Fruit fly (Drosophila melanogaster) whole organism, prepupa: ENCODE data around the gene pinta.

Experiments used
- CG10669 ChIP-seq: fragments of 200-800 bp; sonication (Bioruptor generic); optimal IDR thresholded peaks from 3 replicates; lab custom pipeline; 2018; ENCODE audit warnings: missing biosample characterization, mild to moderate bottlenecking, missing genetic modification characterization, moderate library complexity
- CG11294 ChIP-seq: fragments of 200-800 bp; sonication (Bioruptor generic); IDR thresholded peaks from 2 replicates; pipeline ENCODE4 v1.3.6; 2022; ENCODE audit warnings: missing biosample characterization, missing genetic modification characterization
- CG11762 ChIP-seq: fragments of 200-800 bp; sonication (Bioruptor generic); optimal IDR thresholded peaks from 3 replicates; lab custom pipeline; 2016; ENCODE audit warnings: missing biosample characterization, missing genetic modification characterization; ENCODE audit not compliant: insufficient read depth
- CG11902 ChIP-seq: fragments of 200-800 bp; sonication (Bioruptor generic); optimal IDR thresholded peaks from 3 replicates; lab custom pipeline; 2016; ENCODE audit warnings: missing biosample characterization, missing genetic modification characterization
- CG15336 ChIP-seq: fragments of 200-800 bp; sonication (Bioruptor generic); IDR thresholded peaks from 2 replicates; pipeline ENCODE4 v1.3.6; 2022; ENCODE audit warnings: missing biosample characterization, missing genetic modification characterization
- CG1621 ChIP-seq: fragments of 200-800 bp; sonication (Bioruptor generic); optimal IDR thresholded peaks from 3 replicates; lab custom pipeline; 2018; ENCODE audit warnings: missing biosample characterization, mild to moderate bottlenecking, missing genetic modification characterization
- CG16779 ChIP-seq: fragments of 200-800 bp; sonication (Bioruptor generic); optimal IDR thresholded peaks from 3 replicates; lab custom pipeline; 2017; ENCODE audit warnings: missing biosample characterization, mild to moderate bottlenecking, missing genetic modification characterization
- CG3032 ChIP-seq: fragments of 200-800 bp; optimal IDR thresholded peaks from 2 replicates; lab custom pipeline; 2019; ENCODE audit warnings: missing biosample characterization, mild to moderate bottlenecking, missing genetic modification characterization, moderate library complexity
- CG31627 ChIP-seq: fragments of 200-800 bp; sonication (Bioruptor generic); optimal IDR thresholded peaks from 3 replicates; lab custom pipeline; 2016; ENCODE audit warnings: missing biosample characterization, missing genetic modification characterization
- CG32006 ChIP-seq: fragments of 200-800 bp; sonication (Bioruptor generic); optimal IDR thresholded peaks from 3 replicates; lab custom pipeline; 2017; ENCODE audit warnings: missing biosample characterization, mild to moderate bottlenecking, missing genetic modification characterization
- CG34406 ChIP-seq: fragments of 200-800 bp; sonication (Bioruptor generic); optimal IDR thresholded peaks from 3 replicates; lab custom pipeline; 2016; ENCODE audit warnings: missing biosample characterization, missing genetic modification characterization
- CG3919 ChIP-seq: fragments of 200-800 bp; sonication (Bioruptor generic); optimal IDR thresholded peaks from 3 replicates; lab custom pipeline; 2016; ENCODE audit warnings: missing biosample characterization, missing genetic modification characterization
- CG4318 ChIP-seq: fragments of 200-800 bp; sonication (Bioruptor generic); optimal IDR thresholded peaks from 3 replicates; lab custom pipeline; 2017; ENCODE audit warnings: missing biosample characterization, mild to moderate bottlenecking, missing genetic modification characterization
- CG6276 ChIP-seq: fragments of 200-800 bp; sonication (Bioruptor generic); optimal IDR thresholded peaks from 2 replicates; lab custom pipeline; 2017; ENCODE audit warnings: missing biosample characterization, mild to moderate bottlenecking, missing genetic modification characterization
- CG6792 ChIP-seq: fragments of 200-800 bp; sonication (Bioruptor generic); optimal IDR thresholded peaks from 3 replicates; lab custom pipeline; 2016; ENCODE audit warnings: missing biosample characterization, missing genetic modification characterization
- CG6854 ChIP-seq: fragments of 200-800 bp; sonication (Bioruptor generic); optimal IDR thresholded peaks from 2 replicates; lab custom pipeline; 2017; ENCODE audit warnings: missing biosample characterization, mild to moderate bottlenecking, missing genetic modification characterization
- CG7368 ChIP-seq: fragments of 200-800 bp; sonication (Bioruptor generic); optimal IDR thresholded peaks from 3 replicates; lab custom pipeline; 2016; ENCODE audit warnings: missing biosample characterization, missing genetic modification characterization
- CG8119 ChIP-seq: fragments of 200-800 bp; sonication (Bioruptor generic); IDR thresholded peaks from 3 replicates; pipeline ENCODE4 v1.3.6; 2022; ENCODE audit warnings: missing biosample characterization, missing genetic modification characterization
- CG8632 ChIP-seq: fragments of 200-800 bp; sonication (Bioruptor generic); optimal IDR thresholded peaks from 3 replicates; lab custom pipeline; 2016; ENCODE audit warnings: missing biosample characterization, missing genetic modification characterization
- CG9139 ChIP-seq: fragments of 200-800 bp; sonication (Bioruptor generic); optimal IDR thresholded peaks from 3 replicates; lab custom pipeline; 2017; ENCODE audit warnings: missing biosample characterization, mild to moderate bottlenecking, missing genetic modification characterization
- Eip75B ChIP-seq: fragments of 200-800 bp; sonication (Bioruptor generic); optimal IDR thresholded peaks from 3 replicates; lab custom pipeline; 2016; ENCODE audit warnings: missing biosample characterization, missing genetic modification characterization
- Eip93F ChIP-seq: fragments of 200-800 bp; sonication (Bioruptor generic); optimal IDR thresholded peaks from 2 replicates; lab custom pipeline; 2016; ENCODE audit warnings: missing biosample characterization, mild to moderate bottlenecking, missing genetic modification characterization
- Ets96B ChIP-seq: fragments of 200-800 bp; optimal IDR thresholded peaks from 2 replicates; lab custom pipeline; 2019; ENCODE audit warnings: missing biosample characterization, mild to moderate bottlenecking, missing genetic modification characterization, moderate library complexity
- Gug ChIP-seq: fragments of 200-800 bp; sonication (Bioruptor generic); IDR thresholded peaks from 2 replicates; pipeline ENCODE4 v1.3.6; 2022; ENCODE audit warnings: missing biosample characterization, missing genetic modification characterization
- Hr38 ChIP-seq: sonication (Bioruptor generic); optimal IDR thresholded peaks from 2 replicates; lab custom pipeline; 2016; ENCODE audit warnings: missing biosample characterization, missing genetic modification characterization
- Hr39 ChIP-seq: fragments of 200-800 bp; sonication (Bioruptor generic); optimal IDR thresholded peaks from 2 replicates; lab custom pipeline; 2016; ENCODE audit warnings: missing biosample characterization, missing genetic modification characterization
- Met ChIP-seq: fragments of 200-800 bp; sonication (Bioruptor generic); optimal IDR thresholded peaks from 3 replicates; lab custom pipeline; 2016; ENCODE audit warnings: missing biosample characterization, missing genetic modification characterization
- OdsH ChIP-seq: fragments of 200-800 bp; sonication (Bioruptor generic); optimal IDR thresholded peaks from 3 replicates; lab custom pipeline; 2016; ENCODE audit warnings: missing biosample characterization, missing genetic modification characterization
- Smox ChIP-seq: fragments of 200-800 bp; sonication (Bioruptor generic); optimal IDR thresholded peaks from 3 replicates; lab custom pipeline; 2016; ENCODE audit warnings: missing biosample characterization, missing genetic modification characterization
- Sox102F ChIP-seq: fragments of 200-800 bp; sonication (Bioruptor generic); optimal IDR thresholded peaks from 2 replicates; lab custom pipeline; 2016; ENCODE audit warnings: missing biosample characterization, mild to moderate bottlenecking, missing genetic modification characterization
- Sox14 ChIP-seq: fragments of 200-800 bp; sonication (Bioruptor generic); optimal IDR thresholded peaks from 3 replicates; lab custom pipeline; 2016; ENCODE audit warnings: missing biosample characterization, missing genetic modification characterization
- Sox15 ChIP-seq: fragments of 200-800 bp; sonication (Bioruptor generic); optimal IDR thresholded peaks from 3 replicates; lab custom pipeline; 2016; ENCODE audit warnings: missing biosample characterization, missing genetic modification characterization
- achi ChIP-seq: fragments of 200-800 bp; sonication (Bioruptor generic); optimal IDR thresholded peaks from 3 replicates; lab custom pipeline; 2016; ENCODE audit warnings: missing biosample characterization, missing genetic modification characterization
- acj6 ChIP-seq: fragments of 200-800 bp; sonication (Bioruptor generic); optimal IDR thresholded peaks from 3 replicates; lab custom pipeline; 2016; ENCODE audit warnings: missing biosample characterization, missing genetic modification characterization
- dac ChIP-seq: fragments of 200-800 bp; sonication (Bioruptor generic); optimal IDR thresholded peaks from 2 replicates; lab custom pipeline; 2017; ENCODE audit warnings: missing biosample characterization, mild to moderate bottlenecking, missing genetic modification characterization
- dsx ChIP-seq: fragments of 200-800 bp; optimal IDR thresholded peaks from 3 replicates; lab custom pipeline; 2019; ENCODE audit warnings: missing biosample characterization, mild to moderate bottlenecking, missing genetic modification characterization, moderate library complexity; ENCODE audit not compliant: poor library complexity, severe bottlenecking
- eg ChIP-seq: fragments of 200-800 bp; sonication (Bioruptor generic); IDR thresholded peaks from 3 replicates; pipeline ENCODE4 v1.3.6; 2022; ENCODE audit warnings: missing biosample characterization, missing genetic modification characterization
- esn ChIP-seq: fragments of 200-800 bp; sonication (Bioruptor generic); optimal IDR thresholded peaks from 2 replicates; lab custom pipeline; 2016; ENCODE audit warnings: missing biosample characterization, mild to moderate bottlenecking, missing genetic modification characterization, moderate library complexity
- fd85E ChIP-seq: fragments of 200-800 bp; sonication (Bioruptor generic); optimal IDR thresholded peaks from 3 replicates; lab custom pipeline; 2016; ENCODE audit warnings: missing biosample characterization, missing genetic modification characterization
- fkh ChIP-seq: fragments of 200-800 bp; sonication (Bioruptor generic); optimal IDR thresholded peaks from 3 replicates; lab custom pipeline; 2017; ENCODE audit warnings: missing biosample characterization, mild to moderate bottlenecking, missing genetic modification characterization, moderate library complexity
- net ChIP-seq: fragments of 200-800 bp; sonication (Bioruptor generic); optimal IDR thresholded peaks from 3 replicates; lab custom pipeline; 2016; ENCODE audit warnings: missing biosample characterization, missing genetic modification characterization
- pdm3 ChIP-seq: fragments of 200-800 bp; sonication (Bioruptor generic); optimal IDR thresholded peaks from 3 replicates; lab custom pipeline; 2016; ENCODE audit warnings: missing biosample characterization, missing genetic modification characterization
- salr ChIP-seq, 2 experiments: fragments of 200-800 bp; sonication (Bioruptor generic); optimal IDR thresholded peaks; 3 replicates each; lab custom pipeline; 2016 to 2018; ENCODE audit warnings: missing biosample characterization in 2 of 2, missing genetic modification characterization in 2 of 2, mild to moderate bottlenecking in 1 of 2
- spab ChIP-seq: fragments of 200-800 bp; sonication (Bioruptor generic); optimal IDR thresholded peaks from 2 replicates; lab custom pipeline; 2017; ENCODE audit warnings: missing biosample characterization, mild to moderate bottlenecking, missing genetic modification characterization, missing genetic modification reagents
- ss ChIP-seq, 2 experiments: fragments of 200-800 bp; sonication (Bioruptor generic); optimal IDR thresholded peaks; 2 replicates in 1 of 2; 3 replicates in 1 of 2; lab custom pipeline; 2017 to 2018; ENCODE audit warnings: mild to moderate bottlenecking in 2 of 2, missing biosample characterization in 2 of 2, missing genetic modification characterization in 2 of 2, moderate library complexity in 1 of 2
- svp ChIP-seq: fragments of 200-800 bp; sonication (Bioruptor generic); peaks from one replicate; lab custom pipeline; 2016; ENCODE audit warnings: missing biosample characterization, missing genetic modification characterization
- topi ChIP-seq: fragments of 200-800 bp; sonication (Bioruptor generic); optimal IDR thresholded peaks from 3 replicates; lab custom pipeline; 2016; ENCODE audit warnings: missing biosample characterization, missing genetic modification characterization
- vri ChIP-seq: fragments of 200-800 bp; sonication (Bioruptor generic); optimal IDR thresholded peaks from 3 replicates; lab custom pipeline; 2016; ENCODE audit warnings: missing biosample characterization, mild to moderate bottlenecking, missing genetic modification characterization

The pinta gene

DNA sequence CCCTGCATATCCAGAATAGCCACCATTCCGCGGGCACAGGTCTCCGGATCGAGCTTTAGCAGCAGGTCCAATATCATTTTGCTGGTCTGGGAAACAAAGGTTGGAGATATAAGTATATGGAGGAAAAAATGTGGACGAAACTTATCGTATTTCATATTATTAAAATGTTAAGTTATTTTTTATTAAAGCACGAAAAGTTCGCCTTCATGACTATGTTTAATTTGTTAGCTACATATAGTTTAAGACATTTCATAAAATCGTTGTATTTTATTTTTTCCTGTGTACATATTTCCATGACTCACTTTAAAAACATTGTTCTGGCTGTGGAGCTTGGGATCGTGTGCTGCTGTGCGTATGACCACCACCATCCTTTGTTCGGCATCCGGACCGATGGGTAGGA lies 733 bp downstream of the pinta start (continued):
- peak; percentile 80 for TF ChIP-seq esn
- peak; percentile 15 for TF ChIP-seq CG6854
- TF ChIP-seq CG9139 (GFP tag; lab: Kevin White, UChicago): no peak
- TF ChIP-seq Hr39: peak; percentile 34
- TF ChIP-seq Smox (GFP tag; lab: Kevin White, UChicago): peak; percentile 61
- peak; percentile 54 for TF ChIP-seq Ets96B (tag; lab: Kevin White, UChicago)
- no peak for TF ChIP-seq CG4318
- peak; percentile 69 for TF ChIP-seq Met
- peak in 1 of 2 experiments; percentile 64 for TF ChIP-seq ss (GFP tag; optimal IDR thresholded peaks at IDR 0.05; lab: Kevin White, UChicago)
- peak; percentile 43 for TF ChIP-seq CG3032 (tag; lab: Kevin White, UChicago)
- TF ChIP-seq, all 60 proteins: peak for 39

DNA sequence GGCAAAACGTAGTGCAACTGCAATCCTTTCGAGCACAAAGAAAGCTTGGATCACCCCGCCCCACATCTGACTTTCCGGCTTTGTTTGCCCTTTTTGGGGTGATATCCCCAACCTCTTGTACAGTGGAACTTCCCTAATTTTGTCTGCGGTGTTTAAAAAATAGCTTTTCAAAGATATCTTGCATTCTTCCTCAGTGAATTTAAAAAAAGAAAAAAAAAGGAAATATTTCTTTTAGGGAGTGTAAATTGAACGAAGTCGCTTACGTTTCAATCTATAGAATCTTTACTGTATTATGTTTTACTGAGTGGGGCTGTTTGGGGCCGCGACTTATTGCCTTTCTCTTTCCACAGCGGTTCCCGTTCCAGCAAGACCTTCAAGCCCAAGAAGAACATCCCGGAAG lies 3.1 kb downstream of the pinta start:
- TF ChIP-seq Sox15 (GFP tag; lab: Kevin White, UChicago) (peak; percentile 47), dac (GFP tag; lab: Kevin White, UChicago) (no peak), dsx (GFP tag; lab: Kevin White, UChicago) (no peak), ss (GFP tag; optimal IDR thresholded peaks at IDR 0.05; lab: Kevin White, UChicago) (peak in 1 of 2 experiments; percentile 39), OdsH (GFP tag; lab: Kevin White, UChicago) (no peak), vri (GFP tag; lab: Kevin White, UChicago) (peak; percentile 45), CG9139 (GFP tag; lab: Kevin White, UChicago) (no peak), Sox102F (GFP tag; lab: Kevin White, UChicago) (peak; percentile 80), topi (GFP tag; lab: Kevin White, UChicago) (peak; percentile 83), eg (GFP tag; lab: Robert Waterston, UW) (peak; percentile 88), Met (peak; percentile 84), CG4318 (no peak), CG34406 (GFP tag; lab: Kevin White, UChicago) (peak; percentile 72), Smox (GFP tag; lab: Kevin White, UChicago) (peak; percentile 79), svp (GFP tag; lab: Kevin White, UChicago) (peak; percentile 95), Hr39 (peak; percentile 86), spab (GFP tag; lab: Kevin White, UChicago) (no peak), Eip93F (GFP tag; lab: Kevin White, UChicago) (peak; percentile 24), CG11294 (GFP tag; lab: Robert Waterston, UW) (peak; percentile 35; the same call in 1 of the 2 replicates), CG3032 (tag; lab: Kevin White, UChicago) (peak; percentile 61), CG16779 (peak; percentile 27), CG31627 (GFP tag; lab: Kevin White, UChicago) (peak; percentile 87), Hr38 (GFP tag; lab: Kevin White, UChicago) (no peak), acj6 (GFP tag; lab: Kevin White, UChicago) (peak; percentile 72), CG6276 (no peak), salr (GFP tag; optimal IDR thresholded peaks at IDR 0.05; lab: Kevin White, UChicago) (no peak), CG15336 (GFP tag; lab: Robert Waterston, UW) (peak; percentile 82; the same call in 1 of the 2 replicates), fkh (GFP tag; lab: Kevin White, UChicago) (no peak), achi (GFP tag; lab: Kevin White, UChicago) (peak; percentile 69), CG32006 (GFP tag; lab: Kevin White, UChicago) (no peak), CG11902 (GFP tag; lab: Kevin White, UChicago) (peak; percentile 68), esn (peak; percentile 86), pdm3 (GFP tag; lab: Kevin White, UChicago) (peak; percentile 77), fd85E (GFP tag; lab: Kevin White, UChicago) (no peak), CG8119 (GFP tag; lab: Robert Waterston, UW) (peak; percentile 59; the same call in 2 of the 3 replicates), Gug (GFP tag; lab: Robert Waterston, UW) (peak; percentile 41; the same call in 1 of the 2 replicates), CG3919 (peak; percentile 74), CG10669 (GFP tag; lab: Kevin White, UChicago) (peak; percentile 23), Sox14 (GFP tag; lab: Kevin White, UChicago) (peak; percentile 75), CG1621 (tag; lab: Kevin White, UChicago) (no peak), net (peak; percentile 61), CG6792 (GFP tag; lab: Kevin White, UChicago) (peak; percentile 80), CG7368 (GFP tag; lab: Kevin White, UChicago) (no peak), Ets96B (tag; lab: Kevin White, UChicago) (peak; percentile 55), Eip75B (GFP tag; lab: Kevin White, UChicago) (peak; percentile 85), CG11762 (GFP tag; lab: Kevin White, UChicago) (peak; percentile 24), CG8632 (GFP tag; lab: Kevin White, UChicago) (peak; percentile 71)
